Fruit fly (Drosophila melanogaster) whole organism: ENCODE results near the gene Nmdar1.

ENCODE experiments used
- CG8478 ChIP-seq: fragments of >200 bp; optimal IDR thresholded peaks from 2 replicates; lab custom pipeline; 2018; ENCODE audit warnings: inconsistent platforms
- Dll ChIP-seq: fragments of >200 bp; optimal IDR thresholded peaks from 2 replicates; lab custom pipeline; 2017
- EcR ChIP-seq, 2 experiments: fragments of >200 bp; optimal IDR thresholded peaks; 2 replicates each; lab custom pipeline; 2017; ENCODE audit warnings: missing biosample characterization in 2 of 2, missing genetic modification characterization in 2 of 2, missing genetic modification reagents in 2 of 2
- pan ChIP-seq: fragments of >200 bp; optimal IDR thresholded peaks from 2 replicates; lab custom pipeline; 2017
- psq ChIP-seq: fragments of >200 bp; optimal IDR thresholded peaks from 2 replicates; lab custom pipeline; 2017
- usp ChIP-seq: fragments of >200 bp; optimal IDR thresholded peaks from 2 replicates; lab custom pipeline; 2017; ENCODE audit warnings: missing biosample characterization, missing genetic modification characterization, mixed read lengths

Nmdar1 gene

DNA sequence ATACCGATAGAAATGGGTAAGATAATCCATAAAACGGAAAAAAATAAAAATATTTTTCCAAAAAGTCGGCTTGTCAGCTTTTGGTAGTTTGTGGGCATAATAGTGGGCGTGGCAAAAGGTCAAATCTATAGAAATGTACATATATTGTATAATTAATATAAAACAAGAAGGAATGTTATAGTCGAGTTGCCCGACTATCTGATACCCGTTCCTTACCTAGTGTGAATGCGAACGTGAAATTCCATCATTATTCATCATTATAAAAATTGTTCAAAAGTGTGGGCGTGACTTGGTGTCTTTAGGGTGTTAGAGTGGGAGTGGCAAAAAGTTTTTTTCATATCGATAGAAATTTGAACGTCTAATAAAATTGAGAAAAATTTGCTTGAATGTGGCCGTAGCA, 28.5 kb upstream of the Nmdar1 start:
- TF ChIP-seq pan (lab: Kevin White, UChicago) (no peak), CG8478 (lab: Kevin White, UChicago) (no peak), usp (GFP tag; lab: Kevin White, UChicago) (no peak), Dll (no peak), EcR (GFP tag; optimal IDR thresholded peaks at IDR 0.05; lab: Kevin White, UChicago) (no peak), psq (no peak)

DNA sequence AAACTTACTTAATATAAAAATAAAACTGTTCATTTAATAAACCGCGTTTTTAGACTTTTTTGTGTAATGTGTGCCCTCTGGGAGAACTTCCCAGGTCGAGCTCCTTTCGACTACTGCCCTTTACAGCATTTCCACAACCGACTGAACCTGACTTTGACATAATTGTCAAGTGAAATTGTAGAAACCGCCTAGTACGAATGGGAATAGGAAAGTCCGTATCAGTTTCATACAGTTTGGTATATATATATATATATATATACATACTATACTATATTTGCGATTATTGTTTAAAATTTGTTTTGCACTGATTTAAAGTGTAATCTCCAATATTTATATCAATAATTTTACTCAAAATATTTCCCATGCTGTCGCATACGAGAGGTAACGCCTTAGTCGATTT, 27.9 kb upstream of the Nmdar1 start, which contains the start of gene mia:
TSS of gene mia (minus strand) at position 101 of the 400 bp plus-strand sequence.
- TF ChIP-seq EcR (GFP tag; optimal IDR thresholded peaks at IDR 0.05; lab: Kevin White, UChicago) (no peak), psq (no peak), pan (lab: Kevin White, UChicago) (no peak), usp (GFP tag; lab: Kevin White, UChicago) (no peak)

DNA sequence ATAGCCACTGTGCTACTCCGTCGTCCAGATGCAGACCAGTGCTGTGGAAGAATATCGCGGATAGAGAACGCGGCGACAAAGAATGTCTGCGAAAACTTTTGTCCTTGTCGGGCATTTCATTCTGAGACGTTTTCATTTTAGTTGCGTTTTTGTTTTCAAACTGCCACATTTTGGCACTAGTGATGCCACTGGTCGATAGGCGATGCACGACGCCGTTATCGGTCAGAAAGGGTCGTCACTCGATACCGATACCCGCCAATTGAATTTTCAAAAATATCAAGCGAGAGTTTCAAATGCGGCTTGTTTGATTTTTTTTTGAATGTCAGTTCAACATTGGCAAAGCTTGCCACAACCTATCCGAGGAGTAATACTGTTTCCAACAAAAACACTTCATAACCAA, 27.3 kb upstream of the Nmdar1 start:
- TF ChIP-seq psq (no peak), usp (GFP tag; lab: Kevin White, UChicago) (no peak), EcR (GFP tag; optimal IDR thresholded peaks at IDR 0.05; lab: Kevin White, UChicago) (no peak), pan (lab: Kevin White, UChicago) (no peak), Dll (no peak), CG8478 (lab: Kevin White, UChicago) (no peak)

- TF ChIP-seq pan (lab: Kevin White, UChicago) (no peak), psq (no peak), usp (GFP tag; lab: Kevin White, UChicago) (no peak), Dll (no peak), EcR (GFP tag; optimal IDR thresholded peaks at IDR 0.05; lab: Kevin White, UChicago) (no peak), CG8478 (lab: Kevin White, UChicago) (no peak)
These were observed 24.4 kb upstream of the Nmdar1 start, which contains the start of gene CG2519 for dm6 chr3R:5547464-5547943. CG2519 (minus strand) TSS chr3R:5547775.

dm6 chr3R:5527563-5527962, 4.4 kb upstream of the Nmdar1 start:
- TF ChIP-seq EcR (GFP tag; optimal IDR thresholded peaks at IDR 0.05; lab: Kevin White, UChicago) (no peak), pan (lab: Kevin White, UChicago) (no peak), psq (no peak), usp (GFP tag; lab: Kevin White, UChicago) (no peak), CG8478 (lab: Kevin White, UChicago) (no peak), Dll (no peak)

DNA sequence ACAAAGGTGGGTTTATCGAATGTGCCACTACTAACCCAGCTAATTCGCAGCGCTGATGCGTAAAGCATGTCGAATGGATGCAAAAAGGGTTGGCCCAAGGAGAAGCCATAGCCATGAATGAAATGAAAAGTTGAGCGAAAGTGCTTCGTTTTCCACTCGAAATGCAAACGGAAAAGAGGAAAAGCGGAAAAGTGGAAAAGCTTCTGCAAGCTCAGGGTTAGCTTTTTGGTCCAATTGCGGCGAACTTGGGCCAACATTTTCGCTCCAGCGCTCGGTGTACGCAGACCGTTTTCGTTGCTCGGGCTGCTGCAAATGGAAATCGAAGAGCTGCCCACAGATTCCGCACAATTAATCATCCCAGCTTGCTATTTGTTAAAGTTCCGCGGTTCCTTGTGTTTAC, 1.7 kb upstream of the Nmdar1 start:
- TF ChIP-seq psq (no peak), usp (GFP tag; lab: Kevin White, UChicago) (no peak), EcR (GFP tag; optimal IDR thresholded peaks at IDR 0.05; lab: Kevin White, UChicago) (no peak), pan (lab: Kevin White, UChicago) (no peak), Dll (no peak), CG8478 (lab: Kevin White, UChicago) (no peak)

dm6 chr3R:5520566-5520965, 2.6 kb downstream of the Nmdar1 start:
- TF ChIP-seq Dll: no peak
- TF ChIP-seq usp (GFP tag; lab: Kevin White, UChicago): no peak
- TF ChIP-seq EcR (GFP tag; optimal IDR thresholded peaks at IDR 0.05; lab: Kevin White, UChicago): no peak
- TF ChIP-seq psq: no peak
- TF ChIP-seq pan (lab: Kevin White, UChicago): no peak
- TF ChIP-seq CG8478 (lab: Kevin White, UChicago): no peak

DNA sequence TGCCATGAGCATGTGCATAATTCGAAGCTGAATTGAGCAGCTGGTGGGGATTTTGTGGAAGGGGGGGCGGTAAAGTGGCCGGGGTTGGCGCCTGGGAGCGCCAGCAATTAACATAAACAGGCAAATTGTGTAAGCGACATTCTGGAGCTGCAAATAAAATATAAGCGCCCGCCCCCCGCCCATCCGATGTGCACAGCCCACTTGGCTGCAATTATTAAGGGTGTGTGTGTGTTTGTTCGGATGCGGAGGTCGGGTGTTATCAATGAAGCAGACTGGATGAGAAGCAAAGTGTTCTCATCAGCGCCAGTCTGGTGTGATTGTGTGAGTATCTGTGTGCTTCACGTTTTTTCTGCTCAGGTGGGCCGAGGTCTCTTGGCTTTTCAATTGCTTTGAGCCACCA, 3.3 kb downstream of the Nmdar1 start:
- TF ChIP-seq Dll (no peak), pan (lab: Kevin White, UChicago) (no peak), CG8478 (lab: Kevin White, UChicago) (no peak), usp (GFP tag; lab: Kevin White, UChicago) (no peak), EcR (GFP tag; optimal IDR thresholded peaks at IDR 0.05; lab: Kevin White, UChicago) (no peak)

DNA sequence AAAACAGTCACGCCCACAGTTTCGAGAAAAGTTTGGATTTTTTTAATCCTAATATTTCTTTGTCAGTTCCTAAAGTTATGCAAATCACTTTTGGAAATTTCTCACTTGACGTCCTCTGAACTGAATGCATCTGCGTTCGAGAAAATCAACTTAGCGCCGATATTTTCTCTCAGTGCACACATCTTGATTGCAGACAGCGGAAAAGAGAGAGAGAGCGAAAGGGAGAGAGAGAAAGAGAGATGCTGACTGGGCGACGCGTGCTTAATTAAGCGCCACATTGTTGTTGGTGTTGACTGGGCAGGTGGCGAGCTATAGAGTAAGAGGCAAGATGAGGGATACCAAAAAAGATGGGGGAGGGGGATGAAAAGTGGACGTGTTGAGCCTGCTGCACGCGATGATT, 4.5 kb downstream of the Nmdar1 start:
- TF ChIP-seq CG8478 (lab: Kevin White, UChicago) (no peak), psq (no peak), usp (GFP tag; lab: Kevin White, UChicago) (no peak), Dll (no peak), pan (lab: Kevin White, UChicago) (no peak), EcR (GFP tag; optimal IDR thresholded peaks at IDR 0.05; lab: Kevin White, UChicago) (no peak)

DNA sequence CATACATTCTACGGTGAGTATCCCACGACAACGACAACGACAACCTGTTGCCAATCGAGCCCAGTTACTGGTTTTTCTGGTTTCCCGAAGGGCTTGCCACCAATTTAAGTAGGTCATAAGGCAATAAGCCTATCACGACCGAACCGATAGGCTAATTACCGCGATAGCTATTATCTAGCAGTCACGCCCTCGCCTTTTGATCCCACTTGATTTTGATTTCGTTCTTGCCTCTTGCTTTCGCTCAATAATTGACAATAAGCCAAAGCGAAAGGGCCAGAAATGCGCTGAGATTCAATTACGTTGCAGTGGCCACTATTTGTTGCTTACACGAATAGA, 5.3 kb downstream of the Nmdar1 start:
- no peak for TF ChIP-seq pan (lab: Kevin White, UChicago)
- no peak for TF ChIP-seq psq
- peak in 1 of 2 experiments; percentile 14 for TF ChIP-seq EcR (GFP tag; optimal IDR thresholded peaks at IDR 0.05; lab: Kevin White, UChicago)

- TF ChIP-seq Dll: peak; percentile 33
- no peak for TF ChIP-seq usp (GFP tag; lab: Kevin White, UChicago)
- TF ChIP-seq CG8478 (lab: Kevin White, UChicago): peak; percentile 14
These were observed 5.9 kb downstream of the Nmdar1 start, which contains the start of gene Itpr for dm6 chr3R:5517002-5517875. Itpr (plus strand) TSS chr3R:5517117.

DNA sequence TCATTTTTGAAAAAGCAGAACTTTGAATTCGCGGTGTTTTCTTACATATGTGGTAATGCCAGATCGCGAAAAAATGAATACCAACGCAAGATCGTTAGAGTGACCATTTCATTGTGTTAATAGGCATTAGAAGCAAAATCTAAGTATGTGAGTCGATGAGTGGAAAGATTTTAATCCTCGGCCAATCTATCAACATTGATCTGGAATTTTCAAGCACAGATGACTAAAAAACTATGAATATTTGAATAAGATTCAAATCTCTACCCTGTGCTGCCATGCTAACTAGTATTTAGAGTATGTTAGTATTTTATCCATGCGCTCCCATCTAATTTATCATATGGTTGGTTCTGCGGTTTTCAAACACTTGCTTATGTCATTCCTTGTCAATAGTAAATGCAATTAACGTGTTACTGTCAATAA, 6.5 kb downstream of the Nmdar1 start:
- TF ChIP-seq pan (lab: Kevin White, UChicago): no peak
- no peak for TF ChIP-seq CG8478 (lab: Kevin White, UChicago)
- no peak for TF ChIP-seq psq
- no peak for TF ChIP-seq Dll
- no peak for TF ChIP-seq usp (GFP tag; lab: Kevin White, UChicago)
- TF ChIP-seq EcR (GFP tag; optimal IDR thresholded peaks at IDR 0.05; lab: Kevin White, UChicago): no peak
